Fruit fly (Drosophila melanogaster): ENCODE measurements around the gene CG1090.

DNA sequence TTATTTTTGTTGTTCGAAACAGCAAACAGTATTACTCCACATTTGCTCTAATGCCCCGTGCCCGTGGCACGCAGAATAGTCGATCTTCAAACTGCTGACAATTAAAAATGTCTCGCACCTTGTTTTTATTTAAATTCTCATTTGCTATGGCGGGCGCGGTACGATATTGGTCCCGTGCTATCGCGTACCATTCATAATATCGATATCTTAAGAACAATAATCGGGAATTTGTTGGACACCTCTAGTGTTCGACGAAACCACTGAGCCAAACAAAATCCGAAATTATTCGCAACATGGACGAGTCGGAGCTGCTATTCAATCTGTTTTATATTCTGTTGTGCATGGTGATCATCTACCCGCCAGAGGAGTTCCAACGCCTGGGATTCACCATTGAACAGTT is 30.4 kb downstream of the CG1090 start, which contains the start of gene CG14646:
- TF ChIP-seq pros (GFP tag; optimal IDR thresholded peaks at IDR 0.05) (no peak), Hr78 (GFP tag; optimal IDR thresholded peaks at IDR 0.05) (no peak), CG17328 (GFP tag; IDR thresholded peaks at IDR 0.05) (no peak), CG15479 (GFP tag; optimal IDR thresholded peaks at IDR 0.05) (no peak), inv (GFP tag; IDR thresholded peaks at IDR 0.05; ENCODE audit: partially characterized antibody) (peak; percentile 65)

Measured in whole organism, embryonic.